Fruit fly (Drosophila melanogaster) whole organism, larva: ENCODE data around the gene FRG1.
A peak's percentile ranks its signal among the peaks of the same experiment; 100 is the strongest.

Experiments
- noc ChIP-seq: fragments of 200-800 bp; sonication (Bioruptor generic); optimal IDR thresholded peaks from 3 replicates; lab custom pipeline; 2019; ENCODE audit warnings: missing biosample characterization, mild to moderate bottlenecking, missing genetic modification characterization, moderate library complexity

The FRG1 gene

dm6 chr3L:20276615-20277014 lies 20.2 kb downstream of the FRG1 start:
- TF ChIP-seq noc (tag; lab: Kevin White, UChicago): no peak

- TF ChIP-seq noc (tag; lab: Kevin White, UChicago): no peak
These were observed 20.9 kb downstream of the FRG1 start for dm6 chr3L:20275886-20276285.

dm6 chr3L:20275235-20275634 lies 21.5 kb downstream of the FRG1 start, which contains the start of gene CG17122:
Gene CG17122, minus strand, starts transcription at chr3L:20275335.
- TF ChIP-seq noc (tag; lab: Kevin White, UChicago): no peak

dm6 chr3L:20265514-20265913 lies 31.3 kb downstream of the FRG1 start, which contains the start of gene CG32228:
Gene CG32228, plus strand, starts transcription at chr3L:20265814.
- no peak for TF ChIP-seq noc (tag; lab: Kevin White, UChicago)

- TF ChIP-seq noc (tag; lab: Kevin White, UChicago): peak; percentile 94
These were observed 49.1 kb downstream of the FRG1 start, which contains the start of gene rdgC for dm6 chr3L:20247513-20248173. Gene rdgC, plus strand, starts transcription at chr3L:20248080.
